Fruit fly (Drosophila melanogaster): ENCODE data around the gene CG9547.

CG9547 gene

dm6 chr2L:6534125-6534815, 39.9 kb upstream of the CG9547 start:
- TF ChIP-seq abd-A (tag; optimal IDR thresholded peaks at IDR 0.05) (peak; percentile 47), salm (tag; optimal IDR thresholded peaks at IDR 0.05) (no peak), Hr78 (GFP tag; optimal IDR thresholded peaks at IDR 0.05) (peak in 1 of 2 experiments; percentile 23), kni (GFP tag; optimal IDR thresholded peaks at IDR 0.05) (peak; percentile 58), pros (GFP tag; optimal IDR thresholded peaks at IDR 0.05) (peak; percentile 94), Awh (GFP tag; IDR thresholded peaks at IDR 0.05) (0 out of 2 replicates have a peak, but pooled peaks have one; percentile 13), grn (GFP tag; optimal IDR thresholded peaks at IDR 0.05) (peak; percentile 96), sd (tag; optimal IDR thresholded peaks at IDR 0.05) (peak; percentile 83), odd (GFP tag; optimal IDR thresholded peaks at IDR 0.05) (no peak), CG7745 (tag; optimal IDR thresholded peaks at IDR 0.05) (peak; percentile 71), CG43689 (GFP tag; IDR thresholded peaks at IDR 0.05) (no peak), sqz (GFP tag; optimal IDR thresholded peaks at IDR 0.05) (peak; percentile 41), cg (GFP tag; optimal IDR thresholded peaks at IDR 0.05) (peak; percentile 39), inv (GFP tag; IDR thresholded peaks at IDR 0.05; ENCODE audit: partially characterized antibody) (no peak), oc (tag; optimal IDR thresholded peaks at IDR 0.05) (peak; percentile 80), crol (GFP tag; IDR thresholded peaks at IDR 0.05) (peak; percentile 84), fd96Cb (tag; optimal IDR thresholded peaks at IDR 0.05) (no peak), CG9215 (GFP tag; IDR thresholded peaks at IDR 0.05) (no peak), Mrtf (GFP tag; IDR thresholded peaks at IDR 0.05) (no peak), Stat92E (GFP tag; optimal IDR thresholded peaks at IDR 0.05) (peak in 1 of 3 experiments; percentile 16), pita (GFP tag; optimal IDR thresholded peaks at IDR 0.05) (no peak), Ets65A (GFP tag) (peak; percentile 46)

- TF ChIP-seq sisA (GFP tag; IDR thresholded peaks at IDR 0.05) = 0 out of 2 replicates have a peak, but pooled peaks have one; percentile 10
- peak; percentile 3 for TF ChIP-seq Med (GFP tag)
- no peak for TF ChIP-seq her (GFP tag; optimal IDR thresholded peaks at IDR 0.05)
- TF ChIP-seq fd3F (GFP tag; optimal IDR thresholded peaks at IDR 0.05) = no peak
- TF ChIP-seq CG6791 (GFP tag; IDR thresholded peaks at IDR 0.05; ENCODE audit: partially characterized antibody) = 0 out of 3 replicates have a peak, but pooled peaks have one; percentile 11
- TF ChIP-seq Sox102F (GFP tag; optimal IDR thresholded peaks at IDR 0.05) = no peak
These were observed 39.4 kb upstream of the CG9547 start for dm6 chr2L:6533719-6534118.

- TF ChIP-seq trh (GFP tag; optimal IDR thresholded peaks at IDR 0.05) (no peak), crol (GFP tag; IDR thresholded peaks at IDR 0.05) (0 out of 2 replicates have a peak, but pooled peaks have one; percentile 9)
These were observed 38.6 kb upstream of the CG9547 start for dm6 chr2L:6532977-6533376.

dm6 chr2L:6531985-6532699, 37.8 kb upstream of the CG9547 start:
- TF ChIP-seq twi (tag; optimal IDR thresholded peaks at IDR 0.05) (peak; percentile 94), sug (tag; optimal IDR thresholded peaks at IDR 0.05) (no peak), shn (GFP tag; optimal IDR thresholded peaks at IDR 0.05) (no peak), Nf-YB (GFP tag; optimal IDR thresholded peaks at IDR 0.05) (peak; percentile 77), CG10321 (GFP tag; IDR thresholded peaks at IDR 0.05) (no peak), Hmr (GFP tag; optimal IDR thresholded peaks at IDR 0.05) (no peak), Med (GFP tag) (peak; percentile 49), sens (GFP tag) (peak; percentile 32), fd96Cb (tag; optimal IDR thresholded peaks at IDR 0.05) (no peak), Nf-YC (tag; optimal IDR thresholded peaks at IDR 0.05) (peak; percentile 75), CG16863 (GFP tag; optimal IDR thresholded peaks at IDR 0.05) (no peak), da (GFP tag; optimal IDR thresholded peaks at IDR 0.05) (no peak), lilli (GFP tag; optimal IDR thresholded peaks at IDR 0.05) (no peak), ewg (GFP tag; optimal IDR thresholded peaks at IDR 0.05) (peak; percentile 24), CG16813 (GFP tag; IDR thresholded peaks at IDR 0.05; ENCODE audit: partially characterized antibody) (0 out of 3 replicates have a peak, but pooled peaks have one; percentile 19), CG9215 (GFP tag; IDR thresholded peaks at IDR 0.05) (no peak), CG9609 (GFP tag; optimal IDR thresholded peaks at IDR 0.05) (no peak)

Measured in whole organism, embryonic.